Worm (Caenorhabditis elegans): ENCODE measurements around the gene T21D9.2.

T21D9.2 gene

DNA sequence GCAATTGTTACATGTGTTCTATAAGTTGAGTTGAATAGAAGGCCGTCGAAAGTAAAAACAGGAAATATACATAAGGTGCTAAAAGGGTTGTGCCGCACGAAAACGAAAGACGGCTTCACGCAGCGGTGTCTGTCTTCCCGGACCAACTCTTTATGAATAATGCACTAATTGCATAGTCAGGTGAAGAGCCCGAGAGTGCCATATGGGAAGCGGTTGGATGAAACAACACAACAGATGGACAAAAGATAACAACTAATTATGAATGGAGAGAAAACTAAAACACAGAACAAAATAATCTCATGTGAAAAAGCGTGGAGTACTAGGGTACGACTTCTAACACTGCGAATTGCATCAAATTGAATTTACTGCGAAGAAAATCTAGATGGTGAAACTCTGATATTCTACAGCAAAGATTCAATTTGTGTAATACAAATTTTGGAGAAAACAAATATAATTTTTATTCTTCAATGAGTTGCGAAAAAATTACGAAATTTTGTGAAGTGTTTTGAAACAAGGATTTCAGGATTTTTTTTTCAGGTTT lies 47.8 kb downstream of the T21D9.2 start:
- TF ChIP-seq tbx-2 (tag; optimal IDR thresholded peaks at IDR 0.05) (no peak), ztf-11 (tag; optimal IDR thresholded peaks at IDR 0.05) (no peak), unc-62 (GFP tag; optimal IDR thresholded peaks at IDR 0.05) (no peak), nhr-12 (tag; optimal IDR thresholded peaks at IDR 0.05) (no peak), pha-4 (tag; optimal IDR thresholded peaks at IDR 0.05) (no peak), ceh-82 (tag; optimal IDR thresholded peaks at IDR 0.05) (no peak), eor-1 (tag; optimal IDR thresholded peaks at IDR 0.05) (no peak), nhr-67 (tag; optimal IDR thresholded peaks at IDR 0.05) (no peak), R02D3.7 (tag; optimal IDR thresholded peaks at IDR 0.05) (no peak), sea-2 (GFP tag; optimal IDR thresholded peaks at IDR 0.05) (no peak), nhr-28 (tag; optimal IDR thresholded peaks at IDR 0.05) (no peak), egl-5 (tag; optimal IDR thresholded peaks at IDR 0.05) (no peak), ZK546.5 (tag; optimal IDR thresholded peaks at IDR 0.05) (no peak), unc-39 (tag; optimal IDR thresholded peaks at IDR 0.05) (no peak), skn-1 (tag; optimal IDR thresholded peaks at IDR 0.05) (no peak), lin-15B (tag; optimal IDR thresholded peaks at IDR 0.05) (no peak), fkh-10 (GFP tag; optimal IDR thresholded peaks at IDR 0.05) (no peak)

DNA sequence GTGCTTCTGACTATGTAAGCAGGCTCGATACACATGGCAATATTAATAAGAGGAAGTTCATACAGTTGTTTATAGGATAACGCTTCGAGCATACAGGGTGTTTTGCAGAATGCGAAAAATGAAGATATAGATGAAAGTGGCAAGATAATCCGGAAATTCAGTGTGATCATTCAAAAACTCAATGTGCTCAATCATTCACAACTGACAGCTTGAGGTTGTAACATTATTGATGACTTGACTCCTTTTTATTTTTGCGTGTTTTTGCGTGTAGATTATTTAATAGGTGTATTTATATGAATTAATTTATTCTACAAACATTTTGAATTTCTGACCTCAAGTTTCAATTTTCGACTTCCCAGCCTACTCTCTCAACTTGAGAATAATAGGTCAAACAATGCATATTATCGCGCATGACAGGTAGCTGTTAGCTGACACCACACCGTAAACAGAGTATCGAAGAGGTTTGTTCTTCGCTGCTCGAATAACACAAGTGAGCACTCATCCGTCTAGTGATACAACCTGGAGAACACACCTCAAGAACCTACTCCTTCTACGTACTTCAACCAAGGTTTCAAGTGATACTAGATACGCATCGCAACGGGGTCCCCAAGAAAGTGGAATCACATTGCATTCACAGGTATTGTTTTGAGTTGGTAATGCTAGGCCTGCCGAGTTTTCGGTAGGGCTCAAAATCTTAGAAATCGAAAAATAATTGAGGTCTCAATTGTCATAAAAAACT lies 49.3 kb downstream of the T21D9.2 start:
- TF ChIP-seq ama-1 (optimal IDR thresholded peaks at IDR 0.05), result no peak
- TF ChIP-seq pha-4 (tag; optimal IDR thresholded peaks at IDR 0.05), result no peak

DNA sequence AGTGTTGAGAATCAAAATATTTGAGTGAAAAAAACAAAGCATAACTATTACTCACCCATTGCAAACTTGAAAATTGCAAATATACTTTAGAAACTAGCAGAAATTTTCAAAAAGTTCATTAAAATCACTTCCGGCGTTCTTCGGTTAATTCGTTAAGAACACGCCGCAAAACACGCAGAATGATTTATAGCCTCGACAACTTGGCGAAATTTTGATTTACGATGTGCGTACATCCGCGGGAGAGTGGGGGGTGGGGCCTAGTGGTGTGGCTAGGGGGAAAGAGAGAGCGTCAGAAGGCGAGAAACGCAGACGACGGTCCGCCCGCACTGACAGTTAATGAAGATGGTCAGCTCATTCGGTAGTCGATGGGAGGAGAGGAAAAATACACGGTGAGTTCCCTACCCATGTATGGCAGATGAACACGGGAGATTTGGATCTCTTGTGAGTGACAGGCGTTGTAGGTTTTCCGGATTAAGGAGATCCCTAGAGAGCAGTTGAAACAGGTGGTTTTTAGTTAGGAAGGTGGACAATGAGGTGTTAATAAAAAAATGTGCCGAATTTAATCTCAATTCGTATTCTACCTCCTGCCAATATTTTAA lies 50.5 kb downstream of the T21D9.2 start, which contains the start of gene igcm-4:
Gene igcm-4, minus strand, starts transcription at position 237 of the 599 bp plus-strand sequence.
- TF ChIP-seq lin-39 (tag; optimal IDR thresholded peaks at IDR 0.05), result peak; percentile 14
- TF ChIP-seq fos-1 (tag; optimal IDR thresholded peaks at IDR 0.05), result no peak
